Fruit fly (Drosophila melanogaster): Measurements from ENCODE around the gene Lcp65Af.
"Not testable (repeated sequence)": the region's sequence is repeated elsewhere in the genome, so short reads cannot be mapped to it uniquely, and the experiment has no call there.

DNA sequence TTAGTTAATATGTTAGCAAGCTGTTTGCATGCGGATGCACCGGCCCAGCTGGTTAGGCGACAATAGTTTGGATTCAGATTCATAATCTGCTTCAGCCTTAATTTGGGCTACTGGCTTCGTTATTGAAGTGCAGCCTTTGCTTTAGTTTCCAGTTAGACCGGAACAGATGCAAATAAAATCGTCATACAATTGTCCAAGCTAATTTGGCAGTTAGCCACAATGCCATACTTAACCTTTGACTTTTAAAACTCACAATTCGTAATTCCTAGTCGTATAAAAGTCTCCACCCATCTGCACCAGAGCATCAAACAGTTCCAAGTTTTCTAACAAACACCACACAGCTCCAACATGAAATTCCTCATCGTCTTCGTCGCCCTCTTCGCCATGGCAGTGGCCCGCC, 9.8 kb upstream of the Lcp65Af start, which contains the start of gene Lcp65Ab2:
- TF ChIP-seq D1 (tag; optimal IDR thresholded peaks at IDR 0.05); Snoo (tag; optimal IDR thresholded peaks at IDR 0.05); Ets98B (GFP tag; IDR thresholded peaks at IDR 0.05); gl (tag; optimal IDR thresholded peaks at IDR 0.05); rn (GFP tag; IDR thresholded peaks at IDR 0.05); CG10348 (GFP tag; IDR thresholded peaks at IDR 0.05); CG8159 (tag; optimal IDR thresholded peaks at IDR 0.05): not testable (repeated sequence)

All from whole organism, pupa.